Fruit fly (Drosophila melanogaster) whole organism, adult: ENCODE results near the gene CG10996.

Experiments
- CG11617 ChIP-seq: fragments of 200-800 bp; sonication (Bioruptor generic); optimal IDR thresholded peaks from 2 replicates; lab custom pipeline; 2017; ENCODE audit warnings: mild to moderate bottlenecking, missing biosample characterization, missing genetic modification reagents, missing genetic modification characterization
- CG12768 ChIP-seq: fragments of 200-800 bp; sonication (Bioruptor generic); optimal IDR thresholded peaks from 2 replicates; lab custom pipeline; 2017; ENCODE audit warnings: missing biosample characterization, missing genetic modification characterization, mild to moderate bottlenecking, moderate library complexity, missing genetic modification reagents
- CG14711 ChIP-seq: fragments of 200-800 bp; sonication (Bioruptor generic); optimal IDR thresholded peaks from 2 replicates; lab custom pipeline; 2018; ENCODE audit warnings: missing biosample characterization, mild to moderate bottlenecking, missing genetic modification characterization, moderate library complexity
- CG1620 ChIP-seq: fragments of 200-800 bp; sonication (Bioruptor generic); optimal IDR thresholded peaks from 2 replicates; lab custom pipeline; 2016; ENCODE audit warnings: missing biosample characterization, missing genetic modification characterization
- CG33017 ChIP-seq: fragments of 200-800 bp; sonication (Bioruptor generic); optimal IDR thresholded peaks from 2 replicates; lab custom pipeline; 2018; ENCODE audit warnings: missing biosample characterization, mild to moderate bottlenecking, missing genetic modification characterization, moderate library complexity
- CG5204 ChIP-seq: fragments of 200-800 bp; sonication (Bioruptor generic); optimal IDR thresholded peaks from 2 replicates; lab custom pipeline; 2016; ENCODE audit warnings: missing biosample characterization, missing genetic modification characterization
- CG7045 ChIP-seq: fragments of 200-800 bp; sonication (Bioruptor generic); optimal IDR thresholded peaks from 2 replicates; lab custom pipeline; 2017; ENCODE audit warnings: missing biosample characterization, mild to moderate bottlenecking, missing genetic modification characterization
- CG7101 ChIP-seq: fragments of 200-800 bp; sonication (Bioruptor generic); optimal IDR thresholded peaks from 2 replicates; lab custom pipeline; 2018; ENCODE audit warnings: missing biosample characterization, mild to moderate bottlenecking, missing genetic modification characterization, moderate library complexity
- Clk ChIP-seq: fragments of 200-800 bp; sonication (Bioruptor generic); optimal IDR thresholded peaks from 2 replicates; lab custom pipeline; 2017; ENCODE audit warnings: missing biosample characterization, missing genetic modification characterization
- Crg-1 ChIP-seq: fragments of 200-800 bp; sonication (Bioruptor generic); optimal IDR thresholded peaks from 2 replicates; lab custom pipeline; 2016; ENCODE audit warnings: missing biosample characterization, missing genetic modification characterization
- Hr96 ChIP-seq: fragments of 200-800 bp; sonication (Bioruptor generic); optimal IDR thresholded peaks from 2 replicates; lab custom pipeline; 2016; ENCODE audit warnings: missing biosample characterization, missing genetic modification characterization
- Mnt ChIP-seq: fragments of 200-800 bp; sonication (Bioruptor generic); optimal IDR thresholded peaks from 2 replicates; lab custom pipeline; 2016; ENCODE audit warnings: missing biosample characterization, mild to moderate bottlenecking, missing genetic modification characterization
- bab1 ChIP-seq: fragments of 200-800 bp; sonication (Bioruptor generic); optimal IDR thresholded peaks from 3 replicates; lab custom pipeline; 2019; ENCODE audit warnings: missing biosample characterization, mild to moderate bottlenecking, missing genetic modification characterization, moderate library complexity
- cic ChIP-seq: fragments of 200-800 bp; sonication (Bioruptor generic); optimal IDR thresholded peaks from 2 replicates; lab custom pipeline; 2017; ENCODE audit warnings: missing biosample characterization, mild to moderate bottlenecking, missing genetic modification characterization, moderate library complexity
- cnc ChIP-seq, 2 experiments: fragments of >200 bp; optimal IDR thresholded peaks; 2 replicates each; lab custom pipeline; 2017
- kay ChIP-seq: fragments of 200-800 bp; sonication (Bioruptor generic); peaks from one replicate; lab custom pipeline; 2016; ENCODE audit warnings: missing biosample characterization, missing genetic modification characterization, borderline replicate concordance
- ovo ChIP-seq: fragments of 200-800 bp; sonication (Bioruptor generic); optimal IDR thresholded peaks from 2 replicates; lab custom pipeline; 2016; ENCODE audit warnings: missing biosample characterization, missing genetic modification characterization
- pad ChIP-seq: fragments of 200-800 bp; sonication (Bioruptor generic); optimal IDR thresholded peaks from 3 replicates; lab custom pipeline; 2017; ENCODE audit warnings: missing biosample characterization, missing genetic modification characterization, mild to moderate bottlenecking, moderate library complexity, missing genetic modification reagents
- tj ChIP-seq: fragments of 200-800 bp; sonication (Bioruptor generic); optimal IDR thresholded peaks from 3 replicates; lab custom pipeline; 2017; ENCODE audit warnings: missing biosample characterization, mild to moderate bottlenecking, missing genetic modification characterization, moderate library complexity
- toe ChIP-seq: fragments of 200-800 bp; sonication (Bioruptor generic); optimal IDR thresholded peaks from 2 replicates; lab custom pipeline; 2016; ENCODE audit warnings: missing biosample characterization, missing genetic modification characterization

The CG10996 gene

DNA sequence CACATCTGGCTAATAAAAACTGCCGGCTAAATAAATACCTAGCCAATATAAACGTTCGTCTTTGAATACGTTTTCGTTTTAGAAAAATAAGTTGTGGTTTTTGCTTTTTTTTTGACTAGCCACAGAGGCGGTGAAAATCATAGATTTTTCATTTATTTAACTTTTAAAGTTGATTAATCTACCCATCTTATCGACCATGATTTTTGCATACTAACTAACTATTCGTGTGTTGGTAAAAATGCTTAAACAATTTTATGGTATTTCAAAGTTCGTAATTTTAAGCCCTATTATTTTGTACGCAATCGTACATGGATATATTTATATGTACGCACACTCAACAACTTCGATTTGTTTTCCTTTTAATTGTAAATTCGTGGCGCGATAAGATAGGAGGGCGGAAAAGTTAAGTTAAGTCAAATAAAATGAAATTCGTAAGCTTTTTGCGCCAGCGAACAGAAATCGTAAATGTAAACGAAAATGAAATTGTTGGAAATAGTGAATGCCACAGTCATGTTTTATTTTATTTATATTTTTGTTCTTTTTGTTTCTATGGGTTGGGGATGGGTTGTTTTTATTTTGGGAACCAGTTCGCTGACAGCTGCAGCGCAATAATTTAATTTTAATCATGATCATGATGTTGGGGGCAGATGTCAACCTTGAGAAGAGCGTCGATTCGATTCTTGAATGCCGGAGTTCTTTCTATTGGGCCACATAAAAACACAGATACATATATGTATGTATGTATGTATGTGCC, 20.2 kb upstream of the CG10996 start:
- peak; percentile 35 for TF ChIP-seq CG7101 (tag; lab: Kevin White, UChicago)
- peak; percentile 39 for TF ChIP-seq CG11617 (GFP tag; lab: Kevin White, UChicago)
- TF ChIP-seq Mnt = no peak
- TF ChIP-seq tj (GFP tag; lab: Kevin White, UChicago) = peak; percentile 44
- TF ChIP-seq kay = peak; percentile 82
- no peak for TF ChIP-seq cic (GFP tag; lab: Kevin White, UChicago)
- TF ChIP-seq Crg-1 (GFP tag; lab: Kevin White, UChicago) = no peak
- TF ChIP-seq CG14711 (tag; lab: Kevin White, UChicago) = peak; percentile 52

DNA sequence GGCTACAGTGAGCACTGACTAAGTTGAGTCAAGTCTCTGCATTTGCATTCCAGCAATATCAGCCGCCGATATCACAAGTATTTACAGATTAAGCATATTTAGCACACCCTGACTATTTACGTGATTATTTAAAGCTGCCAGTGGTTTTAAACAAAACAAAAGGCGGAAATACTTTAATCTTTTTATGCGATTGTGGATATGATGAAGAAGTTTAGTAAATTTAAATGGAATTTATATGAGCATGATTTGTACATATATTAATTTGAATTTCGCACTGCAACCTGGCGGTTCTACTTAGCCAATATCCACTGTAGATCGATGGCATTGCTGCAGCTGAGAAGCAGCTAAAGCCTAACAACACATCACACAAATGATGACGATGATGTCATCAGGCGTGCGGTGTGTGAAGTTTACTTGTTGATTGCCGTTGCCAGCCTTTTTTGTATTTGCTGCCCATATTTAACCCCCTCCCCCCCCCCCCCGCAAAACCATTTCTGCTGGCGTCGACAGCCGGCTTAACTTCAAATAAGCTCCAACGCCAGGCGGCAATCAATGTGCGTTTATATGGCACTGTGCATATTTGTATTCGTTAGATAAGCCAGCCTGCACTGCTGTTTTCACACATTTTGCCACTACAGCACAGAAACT, 18.2 kb upstream of the CG10996 start:
- TF ChIP-seq pad (GFP tag; lab: Kevin White, UChicago) = peak; percentile 50
- peak; percentile 71 for TF ChIP-seq CG11617 (GFP tag; lab: Kevin White, UChicago)
- TF ChIP-seq bab1 (GFP tag; lab: Kevin White, UChicago) = peak; percentile 42
- peak; percentile 69 for TF ChIP-seq CG5204 (GFP tag; lab: Kevin White, UChicago)
- TF ChIP-seq cic (GFP tag; lab: Kevin White, UChicago) = peak; percentile 45
- peak; percentile 66 for TF ChIP-seq CG7045 (GFP tag; lab: Kevin White, UChicago)
- peak; percentile 45 for TF ChIP-seq CG33017 (tag; lab: Kevin White, UChicago)
- no peak for TF ChIP-seq Mnt
- peak; percentile 61 for TF ChIP-seq toe
- no peak for TF ChIP-seq CG1620
- peak; percentile 40 for TF ChIP-seq CG12768
- TF ChIP-seq CG14711 (tag; lab: Kevin White, UChicago) = peak; percentile 50
- TF ChIP-seq Clk (GFP tag; lab: Kevin White, UChicago) = peak; percentile 17
- no peak for TF ChIP-seq cnc (optimal IDR thresholded peaks at IDR 0.05; lab: Kevin White, UChicago)
- TF ChIP-seq ovo (GFP tag; lab: Kevin White, UChicago) = peak; percentile 3
- peak; percentile 60 for TF ChIP-seq Hr96 (GFP tag; lab: Kevin White, UChicago)
- TF ChIP-seq CG7101 (tag; lab: Kevin White, UChicago) = peak; percentile 52
- TF ChIP-seq tj (GFP tag; lab: Kevin White, UChicago) = peak; percentile 62
- TF ChIP-seq kay = peak; percentile 55
- no peak for TF ChIP-seq Crg-1 (GFP tag; lab: Kevin White, UChicago)

DNA sequence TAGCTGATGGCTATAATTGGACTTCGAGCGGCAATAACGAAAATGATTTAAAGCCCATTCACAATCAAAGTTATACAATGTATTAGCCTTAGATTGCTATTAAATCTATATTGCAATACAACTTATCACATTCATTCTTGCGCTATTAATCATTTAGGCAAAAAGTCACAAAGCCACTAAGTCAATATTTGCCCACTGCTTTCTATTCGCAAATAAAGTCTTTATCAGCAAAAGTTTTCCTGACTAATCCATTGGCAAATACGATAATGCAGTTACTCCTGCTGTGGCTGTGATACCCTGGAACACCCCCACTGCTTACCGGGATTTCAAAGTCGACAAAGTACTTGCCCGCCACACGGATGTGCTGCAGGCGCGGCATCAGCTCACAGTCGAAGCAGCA, 16.6 kb upstream of the CG10996 start:
- peak; percentile 25 for TF ChIP-seq CG14711 (tag; lab: Kevin White, UChicago)
- TF ChIP-seq ovo (GFP tag; lab: Kevin White, UChicago) = peak; percentile 53
- no peak for TF ChIP-seq bab1 (GFP tag; lab: Kevin White, UChicago)
- TF ChIP-seq CG7101 (tag; lab: Kevin White, UChicago) = peak; percentile 62
- peak; percentile 47 for TF ChIP-seq pad (GFP tag; lab: Kevin White, UChicago)
- peak; percentile 21 for TF ChIP-seq Crg-1 (GFP tag; lab: Kevin White, UChicago)
- no peak for TF ChIP-seq Clk (GFP tag; lab: Kevin White, UChicago)
- TF ChIP-seq CG7045 (GFP tag; lab: Kevin White, UChicago) = peak; percentile 21
- TF ChIP-seq kay = peak; percentile 1
- no peak for TF ChIP-seq cnc (optimal IDR thresholded peaks at IDR 0.05; lab: Kevin White, UChicago)
- TF ChIP-seq cic (GFP tag; lab: Kevin White, UChicago) = peak; percentile 86
- TF ChIP-seq Hr96 (GFP tag; lab: Kevin White, UChicago) = no peak
- TF ChIP-seq CG33017 (tag; lab: Kevin White, UChicago) = peak; percentile 5
- peak; percentile 62 for TF ChIP-seq CG12768
- TF ChIP-seq CG11617 (GFP tag; lab: Kevin White, UChicago) = peak; percentile 37

- TF ChIP-seq pad (GFP tag; lab: Kevin White, UChicago) (no peak), CG12768 (peak; percentile 45), CG11617 (GFP tag; lab: Kevin White, UChicago) (no peak)
Observed at dm6 chrX:13811480-13811879, 14.0 kb upstream of the CG10996 start, which contains the start of gene CG11095. CG11095 (plus strand) TSS chrX:13811684.

dm6 chrX:13805554-13805953, 8.1 kb upstream of the CG10996 start:
- TF ChIP-seq Crg-1 (GFP tag; lab: Kevin White, UChicago) (no peak), CG7045 (GFP tag; lab: Kevin White, UChicago) (no peak), CG1620 (no peak), CG5204 (GFP tag; lab: Kevin White, UChicago) (no peak), Mnt (no peak), toe (no peak), CG14711 (tag; lab: Kevin White, UChicago) (no peak), CG7101 (tag; lab: Kevin White, UChicago) (no peak), kay (no peak), Hr96 (GFP tag; lab: Kevin White, UChicago) (no peak), CG33017 (tag; lab: Kevin White, UChicago) (no peak), Clk (GFP tag; lab: Kevin White, UChicago) (no peak), bab1 (GFP tag; lab: Kevin White, UChicago) (no peak), CG12768 (no peak), CG11617 (GFP tag; lab: Kevin White, UChicago) (no peak), ovo (GFP tag; lab: Kevin White, UChicago) (no peak), tj (GFP tag; lab: Kevin White, UChicago) (no peak), cnc (optimal IDR thresholded peaks at IDR 0.05; lab: Kevin White, UChicago) (no peak), cic (GFP tag; lab: Kevin White, UChicago) (no peak), pad (GFP tag; lab: Kevin White, UChicago) (no peak)
